Worm (Caenorhabditis elegans) whole organism, L4 larva: ENCODE results near the gene sru-44.
"Not testable (repeated sequence)": the region's sequence is repeated elsewhere in the genome, so short reads cannot be mapped to it uniquely, and the experiment has no call there.

Experiments used
- F49E8.2 ChIP-seq: sonication (generic microtip); optimal IDR thresholded peaks from 2 replicates; lab custom pipeline; 2016; ENCODE audit warnings: missing compliant biosample characterization, mild to moderate bottlenecking, missing genetic modification characterization, borderline replicate concordance
- ama-1 ChIP-seq: fragments of 150-350 bp; optimal IDR thresholded peaks from 2 replicates; lab custom pipeline; 2014; ENCODE audit warnings: inconsistent platforms, mixed read lengths
- ceh-32 ChIP-seq: sonication (generic microtip); optimal IDR thresholded peaks from 2 replicates; lab custom pipeline; 2016; ENCODE audit warnings: mild to moderate bottlenecking, missing genetic modification characterization, missing compliant biosample characterization; ENCODE audit not compliant: poor library complexity
- ctbp-1 ChIP-seq: fragments of 200-800 bp; sonication (Bioruptor generic); IDR thresholded peaks from 2 replicates; pipeline ENCODE4 v1.3.6; 2022; ENCODE audit warnings: missing genetic modification reagents, missing genetic modification characterization, missing compliant biosample characterization
- jun-1 ChIP-seq: fragments of 150-350 bp; optimal IDR thresholded peaks from 2 replicates; lab custom pipeline; 2014; ENCODE audit warnings: missing biosample characterization, missing genetic modification reagents, missing genetic modification characterization
- mep-1 ChIP-seq: fragments of 150-350 bp; sonication (generic microtip); optimal IDR thresholded peaks from 3 replicates; lab custom pipeline; 2014; ENCODE audit warnings: missing biosample characterization, missing genetic modification characterization
- nhr-237 ChIP-seq: sonication (generic microtip); optimal IDR thresholded peaks from 2 replicates; lab custom pipeline; 2017; ENCODE audit warnings: missing biosample characterization, missing genetic modification characterization

ce11 chrV:16474686-16475085 lies 6.9 kb upstream of the sru-44 start:
- not testable (repeated sequence) for TF ChIP-seq mep-1 (tag; lab: Kevin White, UChicago); nhr-237 (tag; lab: Kevin White, UChicago); ama-1 (lab: Kevin White, UChicago); jun-1 (tag; lab: Kevin White, UChicago); ceh-32 (tag; lab: Kevin White, UChicago); ctbp-1 (GFP tag; lab: Robert Waterston, UW); F49E8.2 (tag; lab: Kevin White, UChicago)
